Worm (Caenorhabditis elegans) whole organism, L3 larva: ENCODE measurements around the gene C30H6.8.

Source experiments
- ama-1 ChIP-seq: fragments of 150-350 bp; optimal IDR thresholded peaks from 2 replicates; lab custom pipeline; 2018
- ceh-28 ChIP-seq: fragments of 150-350 bp; optimal IDR thresholded peaks from 2 replicates; lab custom pipeline; 2014; ENCODE audit warnings: missing biosample characterization, missing genetic modification reagents, missing genetic modification characterization
- ceh-82 ChIP-seq: fragments of 150-350 bp; optimal IDR thresholded peaks from 2 replicates; lab custom pipeline; 2014; ENCODE audit warnings: missing biosample characterization, missing genetic modification characterization
- ceh-9 ChIP-seq: sonication (generic microtip); optimal IDR thresholded peaks from 2 replicates; lab custom pipeline; 2018; ENCODE audit warnings: missing biosample characterization, missing genetic modification characterization
- daf-12 ChIP-seq: fragments of 150-350 bp; optimal IDR thresholded peaks from 2 replicates; lab custom pipeline; 2014; ENCODE audit warnings: missing biosample characterization, missing genetic modification reagents, missing genetic modification characterization
- egl-27 ChIP-seq: sonication (generic microtip); optimal IDR thresholded peaks from 4 replicates; lab custom pipeline; 2017; ENCODE audit warnings: missing biosample characterization, missing genetic modification reagents, missing genetic modification characterization
- egl-5 ChIP-seq: fragments of 150-350 bp; optimal IDR thresholded peaks from 2 replicates; lab custom pipeline; 2017; ENCODE audit warnings: missing biosample characterization, missing genetic modification reagents, missing genetic modification characterization, inconsistent platforms
- elt-2 ChIP-seq: sonication (generic microtip); optimal IDR thresholded peaks from 2 replicates; lab custom pipeline; 2016; ENCODE audit warnings: missing genetic modification reagents, mild to moderate bottlenecking, missing genetic modification characterization, missing compliant biosample characterization
- eor-1 ChIP-seq, 2 experiments: fragments of 150-350 bp; optimal IDR thresholded peaks; 2 replicates each; lab custom pipeline; 2014 to 2018; ENCODE audit warnings: missing biosample characterization in 2 of 2, missing genetic modification characterization in 2 of 2
- fkh-10 ChIP-seq: sonication (generic microtip); optimal IDR thresholded peaks from 2 replicates; lab custom pipeline; 2017; ENCODE audit warnings: missing biosample characterization, missing genetic modification reagents, missing genetic modification characterization
- hmg-11 ChIP-seq: sonication (generic microtip); optimal IDR thresholded peaks from 2 replicates; lab custom pipeline; 2016; ENCODE audit warnings: missing genetic modification characterization, missing compliant biosample characterization
- jun-1 ChIP-seq: fragments of 150-350 bp; optimal IDR thresholded peaks from 2 replicates; lab custom pipeline; 2014; ENCODE audit warnings: missing biosample characterization, missing genetic modification reagents, missing genetic modification characterization
- lin-15B ChIP-seq: fragments of 150-350 bp; optimal IDR thresholded peaks from 2 replicates; lab custom pipeline; 2014; ENCODE audit warnings: missing biosample characterization, missing genetic modification characterization
- lin-39 ChIP-seq: fragments of 150-350 bp; optimal IDR thresholded peaks from 2 replicates; lab custom pipeline; 2018; ENCODE audit warnings: missing biosample characterization, missing genetic modification reagents, missing genetic modification characterization
- lsy-12 ChIP-seq: sonication (generic microtip); optimal IDR thresholded peaks from 2 replicates; lab custom pipeline; 2016; ENCODE audit warnings: mild to moderate bottlenecking, missing genetic modification characterization, missing compliant biosample characterization
- nfya-1 ChIP-seq: sonication (generic microtip); optimal IDR thresholded peaks from 2 replicates; lab custom pipeline; 2017; ENCODE audit warnings: missing genetic modification characterization, mild to moderate bottlenecking, missing compliant biosample characterization, antibody characterized with exemption, moderate library complexity; ENCODE audit not compliant: insufficient read depth
- nhr-23 ChIP-seq: fragments of 150-350 bp; optimal IDR thresholded peaks from 2 replicates; lab custom pipeline; 2014; ENCODE audit warnings: missing biosample characterization, missing genetic modification reagents, missing genetic modification characterization
- nhr-237 ChIP-seq: fragments of 150-350 bp; optimal IDR thresholded peaks from 2 replicates; lab custom pipeline; 2014; ENCODE audit warnings: missing biosample characterization, missing genetic modification characterization
- nhr-25 ChIP-seq: sonication (generic microtip); optimal IDR thresholded peaks from 2 replicates; lab custom pipeline; 2017; ENCODE audit warnings: missing biosample characterization, missing genetic modification characterization
- nhr-67 ChIP-seq: fragments of 150-350 bp; optimal IDR thresholded peaks from 2 replicates; lab custom pipeline; 2014; ENCODE audit warnings: missing biosample characterization, missing genetic modification characterization
- nhr-76 ChIP-seq: fragments of 150-350 bp; sonication (generic microtip); optimal IDR thresholded peaks from 5 replicates; lab custom pipeline; 2014; ENCODE audit warnings: missing biosample characterization, missing genetic modification characterization
- pha-4 ChIP-seq: fragments of 150-350 bp; optimal IDR thresholded peaks from 2 replicates; lab custom pipeline; 2014; ENCODE audit warnings: missing biosample characterization, missing genetic modification reagents, missing genetic modification characterization
- pqm-1 ChIP-seq: fragments of 150-350 bp; optimal IDR thresholded peaks from 2 replicates; lab custom pipeline; 2017; ENCODE audit warnings: missing biosample characterization, missing genetic modification characterization, inconsistent platforms
- unc-39 ChIP-seq: sonication (generic microtip); optimal IDR thresholded peaks from 4 replicates; lab custom pipeline; 2017; ENCODE audit warnings: missing biosample characterization, missing genetic modification characterization
- unc-62 ChIP-seq: fragments of 150-350 bp; sonication (generic microtip); optimal IDR thresholded peaks from 4 replicates; lab custom pipeline; 2014; ENCODE audit warnings: missing biosample characterization, missing genetic modification reagents, missing genetic modification characterization
- zag-1 ChIP-seq: fragments of 150-350 bp; optimal IDR thresholded peaks from 2 replicates; lab custom pipeline; 2014; ENCODE audit warnings: missing biosample characterization, missing genetic modification characterization
- ztf-11 ChIP-seq: fragments of 150-350 bp; optimal IDR thresholded peaks from 2 replicates; lab custom pipeline; 2014; ENCODE audit warnings: missing biosample characterization, missing genetic modification characterization
- ztf-4 ChIP-seq: fragments of 150-350 bp; optimal IDR thresholded peaks from 2 replicates; lab custom pipeline; 2014; ENCODE audit warnings: missing biosample characterization, missing genetic modification characterization

The C30H6.8 gene

ce11 chrIV:17382029-17382428, at the start of gene C30H6.8:
C30H6.8 (plus strand) TSS chrIV:17382329.
- no peak for TF ChIP-seq fkh-10 (GFP tag; lab: Kevin White, UChicago)
- no peak for TF ChIP-seq ceh-28 (tag; lab: Kevin White, UChicago)
- no peak for TF ChIP-seq ceh-82 (tag; lab: Kevin White, UChicago)

DNA sequence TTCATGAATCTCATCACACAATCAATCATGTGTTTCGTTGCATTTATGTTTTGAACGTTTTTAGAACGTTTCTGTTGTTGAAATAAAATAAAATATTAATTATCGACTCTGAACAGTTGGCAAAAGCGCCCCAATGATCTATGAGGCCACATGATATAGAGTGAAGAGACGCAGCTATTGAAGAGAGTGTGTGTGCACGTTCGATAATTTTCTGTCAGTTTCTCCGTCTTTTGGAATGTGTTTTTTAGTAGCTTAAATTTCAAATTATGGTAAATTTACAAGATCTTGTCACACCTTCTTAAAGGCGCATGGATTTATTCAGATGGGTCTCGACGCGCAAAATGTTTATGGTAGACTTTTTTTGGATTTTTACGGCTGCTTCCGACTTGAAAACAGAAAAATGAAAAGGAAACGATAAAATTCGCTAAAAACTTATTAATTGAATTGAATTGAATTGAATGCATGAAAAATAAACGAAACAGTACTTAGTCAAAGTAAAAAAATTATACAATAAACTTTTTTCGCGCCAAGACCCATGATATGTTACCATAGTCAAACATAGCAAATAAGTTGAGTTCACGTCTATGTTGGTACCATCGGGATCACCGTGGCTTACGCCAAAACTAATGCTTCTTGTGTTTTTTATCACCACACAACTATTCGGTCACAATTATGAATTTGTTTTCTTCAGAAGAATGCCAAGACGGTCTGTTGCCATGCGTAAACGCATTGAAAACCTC, 48.4 kb upstream of the C30H6.8 start, which contains the start of gene C49C3.15:
TSS of gene C49C3.15 (plus strand) at position 690 of the 740 bp plus-strand sequence.
- no peak for TF ChIP-seq nhr-76
- no peak for TF ChIP-seq unc-39 (tag; lab: Kevin White, UChicago)
- TF ChIP-seq elt-2 (tag; lab: Kevin White, UChicago) = peak; percentile 36
- no peak for TF ChIP-seq unc-62 (GFP tag; lab: Kevin White, UChicago)
- TF ChIP-seq lin-15B = peak; percentile 53
- TF ChIP-seq ztf-11 (tag; lab: Kevin White, UChicago) = no peak
- TF ChIP-seq fkh-10 (GFP tag; lab: Kevin White, UChicago) = no peak
- no peak for TF ChIP-seq nhr-67
- peak; percentile 40 for TF ChIP-seq pha-4 (tag; lab: Kevin White, UChicago)
- TF ChIP-seq nhr-23 (tag; lab: Kevin White, UChicago) = peak; percentile 17
- peak; percentile 45 for TF ChIP-seq hmg-11 (tag; lab: Kevin White, UChicago)
- TF ChIP-seq lin-39 (tag; lab: Kevin White, UChicago) = peak; percentile 12
- no peak for TF ChIP-seq lsy-12 (tag; lab: Kevin White, UChicago)
- TF ChIP-seq daf-12 = no peak
- TF ChIP-seq nfya-1 (tag; lab: Kevin White, UChicago) = peak; percentile 66

DNA sequence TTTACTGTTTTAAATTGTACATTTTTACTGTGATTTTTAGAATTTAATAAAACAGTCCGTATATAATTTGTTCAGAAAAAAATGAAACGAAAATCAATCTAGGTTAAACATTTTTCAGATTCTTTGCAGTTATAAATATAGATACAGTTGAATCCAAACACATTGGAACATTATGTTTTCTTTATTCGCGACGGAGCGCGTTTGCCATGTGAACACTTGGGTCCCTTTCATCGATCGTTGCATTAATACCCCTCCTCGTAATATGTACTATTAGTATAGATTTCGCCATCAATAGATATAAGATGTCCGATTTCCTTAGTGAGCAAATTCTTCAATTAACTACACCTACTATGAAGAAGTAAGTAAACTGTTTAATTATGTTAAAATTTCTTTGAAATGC, 47.1 kb upstream of the C30H6.8 start, which contains the start of gene C49C3.8:
TSS of gene C49C3.8 (plus strand) at position 173 of the 400 bp plus-strand sequence.
- peak; percentile 26 for TF ChIP-seq pha-4 (tag; lab: Kevin White, UChicago)
- TF ChIP-seq ceh-9 (tag; lab: Kevin White, UChicago) = no peak
- peak; percentile 24 for TF ChIP-seq nfya-1 (tag; lab: Kevin White, UChicago)
- peak; percentile 14 for TF ChIP-seq egl-5
- TF ChIP-seq, all 47 proteins: peak for 3

DNA sequence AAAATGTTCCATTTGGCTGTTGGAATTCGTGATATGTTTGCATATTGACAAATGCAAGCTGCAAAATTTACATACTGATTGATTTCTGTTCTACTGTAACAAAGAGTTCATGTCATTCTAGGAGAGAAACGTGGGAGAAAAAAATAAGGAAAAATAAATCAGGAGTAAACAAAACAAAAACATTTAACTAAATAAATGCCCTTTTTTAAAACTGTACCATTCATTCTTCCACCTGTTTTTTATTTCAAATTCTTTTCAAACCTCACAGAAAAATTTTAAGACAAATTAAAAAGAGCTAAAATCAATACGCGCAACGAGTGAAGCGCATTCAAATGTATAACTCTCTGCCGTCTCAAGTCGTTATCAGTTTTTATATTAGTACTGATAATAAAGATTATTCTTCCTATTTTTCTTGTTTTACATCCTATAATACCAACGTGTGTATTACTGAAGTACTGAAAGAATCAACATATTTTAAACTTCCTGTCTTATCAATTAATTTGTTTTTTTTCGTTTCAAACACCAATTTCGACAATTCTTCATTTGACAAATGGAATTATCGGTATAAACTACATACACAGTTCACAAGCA, 43.1 kb upstream of the C30H6.8 start, which contains the start of gene C49C3.10:
TSS of gene C49C3.10 (minus strand) at position 51 of the 591 bp plus-strand sequence.
- TF ChIP-seq hmg-11 (tag; lab: Kevin White, UChicago) (no peak), eor-1 (tag; optimal IDR thresholded peaks at IDR 0.05; lab: Kevin White, UChicago) (no peak), pha-4 (tag; lab: Kevin White, UChicago) (peak; percentile 65), jun-1 (peak; percentile 80), zag-1 (tag; lab: Kevin White, UChicago) (no peak), unc-62 (GFP tag; lab: Kevin White, UChicago) (no peak), elt-2 (tag; lab: Kevin White, UChicago) (peak; percentile 94), pqm-1 (peak; percentile 88)

- TF ChIP-seq ztf-11 (tag; lab: Kevin White, UChicago) = no peak
- no peak for TF ChIP-seq hmg-11 (tag; lab: Kevin White, UChicago)
- TF ChIP-seq nhr-25 (tag; lab: Kevin White, UChicago) = no peak
- TF ChIP-seq jun-1 = no peak
- no peak for TF ChIP-seq nhr-67
- no peak for TF ChIP-seq ama-1 (lab: Kevin White, UChicago)
Observed at ce11 chrIV:17341033-17341432, 41.1 kb upstream of the C30H6.8 start.

ce11 chrIV:17342179-17342578, 40.0 kb upstream of the C30H6.8 start, which contains the start of gene C49C3.9:
C49C3.9 (minus strand) TSS chrIV:17342314.
- no peak for TF ChIP-seq egl-27
- TF ChIP-seq nhr-237 (tag; lab: Kevin White, UChicago) = no peak
- peak; percentile 92 for TF ChIP-seq elt-2 (tag; lab: Kevin White, UChicago)
- no peak for TF ChIP-seq ztf-4 (tag; lab: Kevin White, UChicago)
- TF ChIP-seq fkh-10 (GFP tag; lab: Kevin White, UChicago) = no peak
- TF ChIP-seq pqm-1 = peak; percentile 85
- TF ChIP-seq jun-1 = no peak
